Worm (Caenorhabditis elegans) whole organism, L2 larva: ENCODE measurements around the gene lrx-1.

Experiments
- ZK546.5 ChIP-seq: sonication (generic microtip); optimal IDR thresholded peaks from 2 replicates; lab custom pipeline; 2017; ENCODE audit warnings: missing biosample characterization, missing genetic modification characterization
- alr-1 ChIP-seq: fragments of 150-350 bp; optimal IDR thresholded peaks from 2 replicates; lab custom pipeline; 2014; ENCODE audit warnings: missing biosample characterization, missing genetic modification characterization
- ceh-82 ChIP-seq: fragments of 150-350 bp; optimal IDR thresholded peaks from 2 replicates; lab custom pipeline; 2014; ENCODE audit warnings: missing biosample characterization, missing genetic modification characterization
- crh-2 ChIP-seq: sonication (generic microtip); optimal IDR thresholded peaks from 2 replicates; lab custom pipeline; 2017; ENCODE audit warnings: missing biosample characterization, missing genetic modification characterization
- elt-3 ChIP-seq: sonication (generic microtip); optimal IDR thresholded peaks from 2 replicates; lab custom pipeline; 2017; ENCODE audit warnings: missing biosample characterization, missing genetic modification characterization
- lin-13 ChIP-seq: fragments of 150-350 bp; optimal IDR thresholded peaks from 2 replicates; lab custom pipeline; 2014; ENCODE audit warnings: missing biosample characterization, missing genetic modification reagents, missing genetic modification characterization
- lin-39 ChIP-seq: fragments of 150-350 bp; optimal IDR thresholded peaks from 2 replicates; lab custom pipeline; 2014; ENCODE audit warnings: missing biosample characterization, missing genetic modification reagents, missing genetic modification characterization
- mdl-1 ChIP-seq, 2 experiments: fragments of 150-350 bp in 1 of 2; sonication (generic microtip) in 1 of 2; optimal IDR thresholded peaks; 2 replicates each; lab custom pipeline; 2017; ENCODE audit warnings: missing biosample characterization in 2 of 2, missing genetic modification characterization in 2 of 2
- nhr-23 ChIP-seq: fragments of 150-350 bp; optimal IDR thresholded peaks from 2 replicates; lab custom pipeline; 2014; ENCODE audit warnings: missing biosample characterization, missing genetic modification reagents, missing genetic modification characterization
- sem-4 ChIP-seq: fragments of 150-350 bp; optimal IDR thresholded peaks from 2 replicates; lab custom pipeline; 2014; ENCODE audit warnings: missing biosample characterization, missing genetic modification reagents, missing genetic modification characterization
- unc-62 ChIP-seq: fragments of 150-350 bp; optimal IDR thresholded peaks from 2 replicates; lab custom pipeline; 2014; ENCODE audit warnings: missing biosample characterization, missing genetic modification reagents, missing genetic modification characterization

- TF ChIP-seq alr-1 (tag; lab: Kevin White, UChicago) (no peak), elt-3 (tag; lab: Kevin White, UChicago) (no peak), lin-13 (GFP tag; lab: Kevin White, UChicago) (no peak), lin-39 (tag; lab: Kevin White, UChicago) (no peak), nhr-23 (tag; lab: Kevin White, UChicago) (no peak), sem-4 (tag; lab: Kevin White, UChicago) (no peak), ceh-82 (tag; lab: Kevin White, UChicago) (no peak), mdl-1 (tag; optimal IDR thresholded peaks at IDR 0.05; lab: Kevin White, UChicago) (no peak), unc-62 (GFP tag; lab: Kevin White, UChicago) (no peak), crh-2 (tag; lab: Kevin White, UChicago) (no peak), ZK546.5 (tag; lab: Kevin White, UChicago) (no peak)
Measured at ce11 chrV:12209951-12210350, 42.4 kb upstream of the lrx-1 start.
